Worm (Caenorhabditis elegans) whole organism, late embryonic: ENCODE data around the gene F22E5.23.

Source experiments
- C38D4.7 ChIP-seq: fragments of 200-800 bp; sonication (Bioruptor generic); optimal IDR thresholded peaks from 2 replicates; lab custom pipeline; 2018; ENCODE audit warnings: mild to moderate bottlenecking, missing genetic modification characterization, moderate library complexity, missing compliant biosample characterization
- F13H6.1 ChIP-seq: sonication (generic microtip); optimal IDR thresholded peaks from 2 replicates; lab custom pipeline; 2016; ENCODE audit warnings: missing genetic modification characterization, missing compliant biosample characterization
- K02D7.2 ChIP-seq: sonication (generic microtip); optimal IDR thresholded peaks from 2 replicates; lab custom pipeline; 2017; ENCODE audit warnings: mild to moderate bottlenecking, missing genetic modification characterization, missing compliant biosample characterization
- ahr-1 ChIP-seq: sonication (generic microtip); optimal IDR thresholded peaks from 2 replicates; lab custom pipeline; 2016; ENCODE audit warnings: missing genetic modification characterization, missing compliant biosample characterization
- ceh-14 ChIP-seq: sonication (generic microtip); optimal IDR thresholded peaks from 2 replicates; lab custom pipeline; 2016; ENCODE audit warnings: missing genotype, missing genetic modification characterization, missing compliant biosample characterization
- ceh-2 ChIP-seq: sonication (generic microtip); optimal IDR thresholded peaks from 2 replicates; lab custom pipeline; 2016; ENCODE audit warnings: missing genotype, missing genetic modification characterization, missing compliant biosample characterization
- ceh-22 ChIP-seq: sonication (generic microtip); optimal IDR thresholded peaks from 2 replicates; lab custom pipeline; 2017; ENCODE audit warnings: missing biosample characterization, missing genetic modification characterization
- ceh-45 ChIP-seq: fragments of 200-800 bp; sonication (Bioruptor generic); IDR thresholded peaks from 2 replicates; pipeline ENCODE4 v1.3.6; 2022; ENCODE audit warnings: missing genetic modification reagents, missing genetic modification characterization, missing compliant biosample characterization
- ceh-48 ChIP-seq: sonication (generic microtip); optimal IDR thresholded peaks from 2 replicates; lab custom pipeline; 2016; ENCODE audit warnings: missing genetic modification characterization, inconsistent platforms, missing compliant biosample characterization
- ceh-9 ChIP-seq: sonication (generic microtip); optimal IDR thresholded peaks from 2 replicates; lab custom pipeline; 2016; ENCODE audit warnings: mild to moderate bottlenecking, missing genetic modification characterization, inconsistent platforms, missing compliant biosample characterization
- che-1 ChIP-seq: sonication (generic microtip); optimal IDR thresholded peaks from 2 replicates; lab custom pipeline; 2016; ENCODE audit warnings: mild to moderate bottlenecking, missing genetic modification characterization, missing compliant biosample characterization
- dve-1 ChIP-seq: sonication (generic microtip); optimal IDR thresholded peaks from 2 replicates; lab custom pipeline; 2017; ENCODE audit warnings: antibody characterized with exemption, mild to moderate bottlenecking, missing genetic modification characterization, missing compliant biosample characterization
- elt-2 ChIP-seq: sonication (generic microtip); optimal IDR thresholded peaks from 2 replicates; lab custom pipeline; 2016; ENCODE audit warnings: missing genetic modification reagents, missing genetic modification characterization, missing compliant biosample characterization
- elt-4 ChIP-seq: sonication (generic microtip); optimal IDR thresholded peaks from 2 replicates; lab custom pipeline; 2016; ENCODE audit warnings: missing genetic modification characterization, missing compliant biosample characterization
- ets-4 ChIP-seq: sonication (generic microtip); optimal IDR thresholded peaks from 2 replicates; lab custom pipeline; 2016; ENCODE audit warnings: missing genetic modification characterization, missing compliant biosample characterization
- eyg-1 ChIP-seq: sonication (generic microtip); optimal IDR thresholded peaks from 2 replicates; lab custom pipeline; 2016; ENCODE audit warnings: missing genotype, missing genetic modification characterization, missing compliant biosample characterization
- fax-1 ChIP-seq: sonication (generic microtip); optimal IDR thresholded peaks from 2 replicates; lab custom pipeline; 2016; ENCODE audit warnings: missing genotype, missing genetic modification characterization, missing compliant biosample characterization
- fkh-6 ChIP-seq: sonication (generic microtip); optimal IDR thresholded peaks from 2 replicates; lab custom pipeline; 2016; ENCODE audit warnings: missing genetic modification characterization, missing compliant biosample characterization
- gmeb-2 ChIP-seq: sonication (generic microtip); optimal IDR thresholded peaks from 2 replicates; lab custom pipeline; 2016; ENCODE audit warnings: missing genetic modification characterization, inconsistent platforms, missing compliant biosample characterization
- hlh-15 ChIP-seq: sonication (generic microtip); optimal IDR thresholded peaks from 2 replicates; lab custom pipeline; 2016; ENCODE audit warnings: missing genetic modification characterization, missing compliant biosample characterization
- hlh-30 ChIP-seq: sonication (generic microtip); optimal IDR thresholded peaks from 2 replicates; lab custom pipeline; 2017; ENCODE audit warnings: antibody characterized with exemption, missing genetic modification characterization, missing compliant biosample characterization; ENCODE audit not compliant: insufficient read depth
- hlh-6 ChIP-seq: sonication (generic microtip); optimal IDR thresholded peaks from 2 replicates; lab custom pipeline; 2016; ENCODE audit warnings: missing genotype, missing genetic modification characterization, missing compliant biosample characterization
- lim-6 ChIP-seq: sonication (generic microtip); optimal IDR thresholded peaks from 2 replicates; lab custom pipeline; 2016; ENCODE audit warnings: missing genetic modification characterization, missing compliant biosample characterization
- mec-3 ChIP-seq: sonication (generic microtip); optimal IDR thresholded peaks from 2 replicates; lab custom pipeline; 2016; ENCODE audit warnings: borderline replicate concordance, missing genetic modification characterization, missing compliant biosample characterization
- npax-4 ChIP-seq: sonication (generic microtip); optimal IDR thresholded peaks from 2 replicates; lab custom pipeline; 2016; ENCODE audit warnings: missing genetic modification characterization, missing compliant biosample characterization
- pqm-1 ChIP-seq: sonication (generic microtip); optimal IDR thresholded peaks from 2 replicates; lab custom pipeline; 2016; ENCODE audit warnings: missing genetic modification characterization, missing compliant biosample characterization
- pros-1 ChIP-seq: fragments of 150-350 bp; optimal IDR thresholded peaks from 2 replicates; lab custom pipeline; 2014; ENCODE audit warnings: missing biosample characterization, missing genetic modification reagents, missing genetic modification characterization
- ref-2 ChIP-seq: sonication (generic microtip); optimal IDR thresholded peaks from 2 replicates; lab custom pipeline; 2016; ENCODE audit warnings: missing genetic modification characterization, missing compliant biosample characterization
- sox-2 ChIP-seq: fragments of 200-800 bp; sonication (Bioruptor generic); IDR thresholded peaks from 2 replicates; pipeline ENCODE4 v1.3.6; 2022; ENCODE audit warnings: missing genetic modification reagents, missing genetic modification characterization, missing compliant biosample characterization
- syd-9 ChIP-seq: sonication (generic microtip); optimal IDR thresholded peaks from 2 replicates; lab custom pipeline; 2016; ENCODE audit warnings: mild to moderate bottlenecking, missing genetic modification characterization, moderate library complexity, missing compliant biosample characterization
- tbx-2 ChIP-seq: sonication (generic microtip); optimal IDR thresholded peaks from 2 replicates; lab custom pipeline; 2016; ENCODE audit warnings: missing genetic modification characterization, missing compliant biosample characterization
- tbx-7 ChIP-seq: sonication (generic microtip); optimal IDR thresholded peaks from 2 replicates; lab custom pipeline; 2016; ENCODE audit warnings: missing genotype, missing genetic modification characterization, missing compliant biosample characterization
- unc-86 ChIP-seq: sonication (generic microtip); optimal IDR thresholded peaks from 2 replicates; lab custom pipeline; 2016; ENCODE audit warnings: missing genetic modification characterization, missing compliant biosample characterization
- zip-5 ChIP-seq: sonication (generic microtip); optimal IDR thresholded peaks from 2 replicates; lab custom pipeline; 2016; ENCODE audit warnings: missing genetic modification characterization, missing compliant biosample characterization

Gene F22E5.23

ce11 chrII:2632194-2632593 is 8.9 kb upstream of the F22E5.23 start:
- TF ChIP-seq dve-1, result peak; percentile 89

- TF ChIP-seq dve-1, result no peak
- no peak for TF ChIP-seq fax-1 (tag; lab: Kevin White, UChicago)
- no peak for TF ChIP-seq mec-3 (tag; lab: Kevin White, UChicago)
- TF ChIP-seq tbx-2 (tag; lab: Kevin White, UChicago), result no peak
- TF ChIP-seq ceh-14, result no peak
- TF ChIP-seq lim-6 (tag; lab: Kevin White, UChicago), result no peak
- no peak for TF ChIP-seq che-1 (tag; lab: Kevin White, UChicago)
- TF ChIP-seq ets-4 (tag; lab: Kevin White, UChicago), result no peak
These were observed 3.7 kb upstream of the F22E5.23 start, which contains the start of gene F22E5.21 for ce11 chrII:2637359-2637758. TSS of gene F22E5.21 (minus strand) at chrII:2637459.

- TF ChIP-seq C38D4.7 (no peak), tbx-7 (tag; lab: Kevin White, UChicago) (no peak), unc-86 (no peak), syd-9 (tag; lab: Kevin White, UChicago) (no peak), fkh-6 (tag; lab: Kevin White, UChicago) (no peak), hlh-15 (tag; lab: Kevin White, UChicago) (no peak), sox-2 (GFP tag; lab: Robert Waterston, UW) (no peak), pros-1 (no peak), ceh-22 (tag; lab: Kevin White, UChicago) (no peak), hlh-6 (tag; lab: Kevin White, UChicago) (no peak), elt-4 (tag; lab: Kevin White, UChicago) (no peak), ceh-45 (GFP tag; lab: Robert Waterston, UW) (no peak), F13H6.1 (tag; lab: Kevin White, UChicago) (no peak), pqm-1 (tag; lab: Kevin White, UChicago) (no peak), ceh-9 (tag; lab: Kevin White, UChicago) (no peak), K02D7.2 (tag; lab: Kevin White, UChicago) (no peak), gmeb-2 (tag; lab: Kevin White, UChicago) (no peak)
- TF ChIP-seq, all 69 proteins: peak for 0
These were observed 3.0 kb upstream of the F22E5.23 start, which contains the start of gene F22E5.9 for ce11 chrII:2638062-2638461. TSS of gene F22E5.9 (plus strand) at chrII:2638388.

- peak; percentile 75 for TF ChIP-seq dve-1
These were observed 1.5 kb upstream of the F22E5.23 start, which contains the start of gene F22E5.8 for ce11 chrII:2639401-2640088. TSS of gene F22E5.8 (plus strand) at chrII:2640038.

- TF ChIP-seq hlh-30 (tag; lab: Kevin White, UChicago) (no peak), npax-4 (tag; lab: Kevin White, UChicago) (no peak), ahr-1 (tag; lab: Kevin White, UChicago) (no peak), elt-2 (tag; lab: Kevin White, UChicago) (no peak), K02D7.2 (tag; lab: Kevin White, UChicago) (no peak), eyg-1 (tag; lab: Kevin White, UChicago) (no peak), tbx-2 (tag; lab: Kevin White, UChicago) (no peak), ceh-9 (tag; lab: Kevin White, UChicago) (no peak), ref-2 (tag; lab: Kevin White, UChicago) (no peak)
- TF ChIP-seq, all 69 proteins: peak for 0
These were observed 695 bp downstream of the F22E5.23 start, which contains the start of gene F22E5.7 for ce11 chrII:2641777-2642176. TSS of gene F22E5.7 (plus strand) at chrII:2642077.

- TF ChIP-seq dve-1, result no peak
- no peak for TF ChIP-seq pros-1
- no peak for TF ChIP-seq ceh-45 (GFP tag; lab: Robert Waterston, UW)
- no peak for TF ChIP-seq ceh-14
- TF ChIP-seq ceh-22 (tag; lab: Kevin White, UChicago), result no peak
- TF ChIP-seq ceh-2 (tag; lab: Kevin White, UChicago), result no peak
- no peak for TF ChIP-seq ceh-48 (tag; lab: Kevin White, UChicago)
- no peak for TF ChIP-seq zip-5 (tag; lab: Kevin White, UChicago)
These were observed 3.4 kb downstream of the F22E5.23 start, which contains the start of gene F22E5.11 for ce11 chrII:2644498-2644897. TSS of gene F22E5.11 (minus strand) at chrII:2644598.
